ENCODE assay signal across 5 worm cellular contexts in genomic region chrIII:5294867-5295266, ce11.
TF ChIP-seq lines count a peak whose summit lies in the region.

No protein-coding gene starts in this region.

TF ChIP-seq in whole organism, L1 larva, 84 proteins besides CTCF, POLR2A, EP300 and RAD21 (continues in another document):
- TF ChIP-seq swsn-7 (tag; optimal IDR thresholded peaks at IDR 0.05; lab: Kevin White, UChicago) (peak; percentile 65), tlp-1 (tag; optimal IDR thresholded peaks at IDR 0.05; lab: Kevin White, UChicago) (no peak), xbp-1 (tag; optimal IDR thresholded peaks at IDR 0.05; lab: Kevin White, UChicago) (peak; percentile 57), hpl-2 (GFP tag; optimal IDR thresholded peaks at IDR 0.05; lab: Kevin White, UChicago) (no peak), unc-86 (tag; optimal IDR thresholded peaks at IDR 0.05; lab: Kevin White, UChicago) (peak; percentile 16), C16A3.4 (tag; optimal IDR thresholded peaks at IDR 0.05; lab: Kevin White, UChicago) (peak; percentile 40), nhr-19 (GFP tag; conservative IDR thresholded peaks at IDR 0.05; lab: Robert Waterston, UW) (peak; percentile 81), unc-30 (tag; optimal IDR thresholded peaks at IDR 0.05; lab: Kevin White, UChicago) (no peak), rnt-1 (tag; optimal IDR thresholded peaks at IDR 0.05; lab: Kevin White, UChicago) (peak; percentile 81), lin-15B (tag; optimal IDR thresholded peaks at IDR 0.05; lab: Kevin White, UChicago) (no peak), Y116A8C.19 (tag; optimal IDR thresholded peaks at IDR 0.05; lab: Kevin White, UChicago; ENCODE audit: borderline replicate concordance) (no peak), nhr-76 (tag; optimal IDR thresholded peaks at IDR 0.05; lab: Kevin White, UChicago) (peak; percentile 12), sptf-1 (tag; optimal IDR thresholded peaks at IDR 0.05; lab: Kevin White, UChicago) (no peak), nhr-71 (tag; optimal IDR thresholded peaks at IDR 0.05; lab: Kevin White, UChicago) (peak; percentile 83), nhr-20 (tag; optimal IDR thresholded peaks at IDR 0.05; lab: Kevin White, UChicago) (no peak), vab-15 (tag; optimal IDR thresholded peaks at IDR 0.05; lab: Kevin White, UChicago) (peak; percentile 27), lin-39 (tag; optimal IDR thresholded peaks at IDR 0.05; lab: Kevin White, UChicago) (peak; percentile 43), fkh-4 (tag; optimal IDR thresholded peaks at IDR 0.05; lab: Kevin White, UChicago; ENCODE audit: borderline replicate concordance) (no peak)

TF ChIP-seq in whole organism, L3 larva, 47 proteins besides CTCF, POLR2A, EP300 and RAD21:
- no peak for TF ChIP-seq nhr-28 (tag; optimal IDR thresholded peaks at IDR 0.05; lab: Kevin White, UChicago)
- TF ChIP-seq egl-5 (tag; optimal IDR thresholded peaks at IDR 0.05; lab: Kevin White, UChicago) = peak; percentile 6
- peak; percentile 40 for TF ChIP-seq tbx-2 (tag; optimal IDR thresholded peaks at IDR 0.05; lab: Kevin White, UChicago)
- peak; percentile 61 for TF ChIP-seq lsy-12 (tag; optimal IDR thresholded peaks at IDR 0.05; lab: Kevin White, UChicago)
- peak; percentile 47 for TF ChIP-seq pha-4 (tag; optimal IDR thresholded peaks at IDR 0.05; lab: Kevin White, UChicago)
- TF ChIP-seq eor-1 (tag; optimal IDR thresholded peaks at IDR 0.05; lab: Kevin White, UChicago) = no peak
- TF ChIP-seq ama-1 (optimal IDR thresholded peaks at IDR 0.05; lab: Kevin White, UChicago) = peak; percentile 25
- TF ChIP-seq ceh-82 (tag; optimal IDR thresholded peaks at IDR 0.05; lab: Kevin White, UChicago) = no peak
- TF ChIP-seq lin-15B (tag; optimal IDR thresholded peaks at IDR 0.05; lab: Kevin White, UChicago) = peak; percentile 26
- peak; percentile 53 for TF ChIP-seq nfya-1 (tag; optimal IDR thresholded peaks at IDR 0.05; lab: Kevin White, UChicago; ENCODE audit: insufficient read depth)
- TF ChIP-seq pqm-1 (tag; optimal IDR thresholded peaks at IDR 0.05; lab: Kevin White, UChicago) = peak; percentile 9
- peak; percentile 36 for TF ChIP-seq elt-2 (tag; optimal IDR thresholded peaks at IDR 0.05; lab: Kevin White, UChicago)
- peak; percentile 46 for TF ChIP-seq lin-39 (tag; optimal IDR thresholded peaks at IDR 0.05; lab: Kevin White, UChicago)
- peak; percentile 14 for TF ChIP-seq nhr-43 (tag; optimal IDR thresholded peaks at IDR 0.05; lab: Kevin White, UChicago; ENCODE audit: poor library complexity, severe bottlenecking)
- TF ChIP-seq hmg-11 (tag; optimal IDR thresholded peaks at IDR 0.05; lab: Kevin White, UChicago) = peak; percentile 33

TF ChIP-seq in whole organism, early embryonic, 17 proteins besides CTCF, POLR2A, EP300 and RAD21:
- TF ChIP-seq flt-1 (GFP tag; IDR thresholded peaks at IDR 0.05; lab: Robert Waterston, UW) (peak; percentile 95), scrt-1 (GFP tag; IDR thresholded peaks at IDR 0.05; lab: Robert Waterston, UW) (peak; percentile 94), sea-1 (GFP tag; conservative IDR thresholded peaks at IDR 0.05; lab: Robert Waterston, UW) (peak; percentile 94), F13C5.2 (tag; optimal IDR thresholded peaks at IDR 0.05; lab: Kevin White, UChicago) (peak; percentile 79), hnd-1 (tag; optimal IDR thresholded peaks at IDR 0.05; lab: Kevin White, UChicago) (peak; percentile 78), ama-1 (optimal IDR thresholded peaks at IDR 0.05; lab: Kevin White, UChicago) (no peak), ceh-13 (GFP tag; optimal IDR thresholded peaks at IDR 0.05; lab: Kevin White, UChicago) (peak; percentile 61), ets-7 (tag; optimal IDR thresholded peaks at IDR 0.05; lab: Kevin White, UChicago) (peak; percentile 75), tbx-37 (GFP tag; conservative IDR thresholded peaks at IDR 0.05; lab: Robert Waterston, UW) (peak; percentile 93), tra-4 (tag; optimal IDR thresholded peaks at IDR 0.05; lab: Kevin White, UChicago) (peak; percentile 80), pes-1 (GFP tag; IDR thresholded peaks at IDR 0.05; lab: Robert Waterston, UW) (peak; percentile 95), B0310.2 (tag; optimal IDR thresholded peaks at IDR 0.05; lab: Kevin White, UChicago) (peak; percentile 90), hmg-4 (GFP tag; optimal IDR thresholded peaks at IDR 0.05; lab: Kevin White, UChicago) (peak; percentile 97), ceh-36 (tag; optimal IDR thresholded peaks at IDR 0.05; lab: Kevin White, UChicago) (peak; percentile 90), hmbx-1 (tag; optimal IDR thresholded peaks at IDR 0.05; lab: Kevin White, UChicago) (peak; percentile 47), tbx-11 (GFP tag; IDR thresholded peaks at IDR 0.05; lab: Robert Waterston, UW) (peak; percentile 93), aly-1 (tag; optimal IDR thresholded peaks at IDR 0.05; lab: Kevin White, UChicago) (peak; percentile 92)

TF ChIP-seq in whole organism, midembryonic, 9 proteins besides CTCF, POLR2A, EP300 and RAD21:
- peak; percentile 95 for TF ChIP-seq tab-1 (GFP tag; IDR thresholded peaks at IDR 0.05; lab: Robert Waterston, UW)
- peak; percentile 96 for TF ChIP-seq flt-1 (GFP tag; IDR thresholded peaks at IDR 0.05; lab: Robert Waterston, UW)
- peak; percentile 71 for TF ChIP-seq med-1 (GFP tag; optimal IDR thresholded peaks at IDR 0.05; lab: Kevin White, UChicago; ENCODE audit: insufficient read depth)
- TF ChIP-seq ztf-23 (GFP tag; IDR thresholded peaks at IDR 0.05; lab: Robert Waterston, UW) = peak; percentile 95
- TF ChIP-seq ref-1 (GFP tag; conservative IDR thresholded peaks at IDR 0.05; lab: Robert Waterston, UW) = peak; percentile 88
- TF ChIP-seq ztf-29 (GFP tag; IDR thresholded peaks at IDR 0.05; lab: Robert Waterston, UW) = peak; percentile 95
- TF ChIP-seq cog-1 (tag; optimal IDR thresholded peaks at IDR 0.05; lab: Kevin White, UChicago) = peak; percentile 78
- peak; percentile 92 for TF ChIP-seq klf-2 (GFP tag; conservative IDR thresholded peaks at IDR 0.05; lab: Robert Waterston, UW)
- TF ChIP-seq T22C8.4 (GFP tag; IDR thresholded peaks at IDR 0.05; lab: Robert Waterston, UW) = peak; percentile 94

TF ChIP-seq in whole organism, young adult, 124 proteins besides CTCF, POLR2A, EP300 and RAD21 (continues in another document):
- TF ChIP-seq attf-6 (GFP tag; IDR thresholded peaks at IDR 0.05; lab: Robert Waterston, UW) = no peak
- TF ChIP-seq nhr-90 (tag; optimal IDR thresholded peaks at IDR 0.05; lab: Kevin White, UChicago) = no peak
- TF ChIP-seq ets-4 (GFP tag; optimal IDR thresholded peaks at IDR 0.05; lab: Kevin White, UChicago) = peak; percentile 62
- peak; percentile 58 for TF ChIP-seq snpc-3.4 (tag; optimal IDR thresholded peaks at IDR 0.05; lab: Kevin White, UChicago)
- no peak for TF ChIP-seq nhr-27 (tag; optimal IDR thresholded peaks at IDR 0.05; lab: Kevin White, UChicago)
- no peak for TF ChIP-seq F22D6.2 (tag; optimal IDR thresholded peaks at IDR 0.05; lab: Kevin White, UChicago)
- peak; percentile 82 for TF ChIP-seq rec-8 (tag; optimal IDR thresholded peaks at IDR 0.05; lab: Kevin White, UChicago)
- TF ChIP-seq ztf-18 (tag; optimal IDR thresholded peaks at IDR 0.05; lab: Kevin White, UChicago) = peak; percentile 76
- 0 out of 2 replicates have a peak, but pooled peaks have one; percentile 29 for TF ChIP-seq egrh-3 (GFP tag; IDR thresholded peaks at IDR 0.05; lab: Robert Waterston, UW)
- TF ChIP-seq ccch-3 (GFP tag; optimal IDR thresholded peaks at IDR 0.05; lab: Kevin White, UChicago) = no peak
- peak; percentile 66 for TF ChIP-seq ceh-100 (GFP tag; IDR thresholded peaks at IDR 0.05; lab: Robert Waterston, UW)
- TF ChIP-seq die-1 (tag; optimal IDR thresholded peaks at IDR 0.05; lab: Kevin White, UChicago) = peak; percentile 93
- TF ChIP-seq hmg-20 (GFP tag; IDR thresholded peaks at IDR 0.05; lab: Robert Waterston, UW) = peak; percentile 74
- no peak for TF ChIP-seq nfya-1 (tag; optimal IDR thresholded peaks at IDR 0.05; lab: Kevin White, UChicago; ENCODE audit: borderline replicate concordance, insufficient read depth)
- TF ChIP-seq rcor-1 (GFP tag; IDR thresholded peaks at IDR 0.05; lab: Robert Waterston, UW) = peak; percentile 53
- no peak for TF ChIP-seq lsy-27 (tag; optimal IDR thresholded peaks at IDR 0.05; lab: Kevin White, UChicago; ENCODE audit: borderline replicate concordance, insufficient read depth)
- peak; percentile 81 for TF ChIP-seq mxl-1 (tag; optimal IDR thresholded peaks at IDR 0.05; lab: Kevin White, UChicago)
- peak; percentile 40 for TF ChIP-seq lsl-1 (GFP tag; optimal IDR thresholded peaks at IDR 0.05; lab: Kevin White, UChicago)
- peak; percentile 75 for TF ChIP-seq pbrm-1 (GFP tag; IDR thresholded peaks at IDR 0.05; lab: Robert Waterston, UW)
- TF ChIP-seq F52B5.7 (tag; optimal IDR thresholded peaks at IDR 0.05; lab: Kevin White, UChicago) = peak; percentile 82
- TF ChIP-seq zfh-2 (GFP tag; conservative IDR thresholded peaks at IDR 0.05; lab: Robert Waterston, UW) = no peak
- no peak for TF ChIP-seq tlf-1 (GFP tag; optimal IDR thresholded peaks at IDR 0.05; lab: Kevin White, UChicago)
- no peak for TF ChIP-seq lin-54 (GFP tag; optimal IDR thresholded peaks at IDR 0.05; lab: Kevin White, UChicago)
- TF ChIP-seq snpc-4 (GFP tag; optimal IDR thresholded peaks at IDR 0.05; lab: Kevin White, UChicago) = peak; percentile 64
- TF ChIP-seq snpc-4 (tag; optimal IDR thresholded peaks at IDR 0.05; lab: Kevin White, UChicago) = peak in 2 of 4 experiments; percentile 55 to 57
- TF ChIP-seq mel-28 (tag; optimal IDR thresholded peaks at IDR 0.05; lab: Kevin White, UChicago; ENCODE audit: borderline replicate concordance) = no peak
- no peak for TF ChIP-seq ekl-4 (GFP tag; IDR thresholded peaks at IDR 0.05; lab: Robert Waterston, UW)
- peak; percentile 43; the same call in 1 of the 2 replicates for TF ChIP-seq let-526 (GFP tag; IDR thresholded peaks at IDR 0.05; lab: Robert Waterston, UW)
- TF ChIP-seq bed-2 (GFP tag; IDR thresholded peaks at IDR 0.05; lab: Robert Waterston, UW) = no peak
- peak; percentile 94 for TF ChIP-seq lin-26 (GFP tag; IDR thresholded peaks at IDR 0.05; lab: Robert Waterston, UW)
- TF ChIP-seq attf-5 (GFP tag; optimal IDR thresholded peaks at IDR 0.05; lab: Kevin White, UChicago) = peak; percentile 65
- peak; percentile 71 for TF ChIP-seq K12H6.12 (tag; optimal IDR thresholded peaks at IDR 0.05; lab: Kevin White, UChicago)
- TF ChIP-seq F57A8.1 (GFP tag; optimal IDR thresholded peaks at IDR 0.05; lab: Kevin White, UChicago) = peak; percentile 39
- TF ChIP-seq B0336.3 (GFP tag; IDR thresholded peaks at IDR 0.05; lab: Robert Waterston, UW) = no peak
- TF ChIP-seq F37B4.10 (GFP tag; IDR thresholded peaks at IDR 0.05; lab: Robert Waterston, UW) = no peak
- TF ChIP-seq B0019.2 (GFP tag; conservative IDR thresholded peaks at IDR 0.05; lab: Robert Waterston, UW) = no peak
- TF ChIP-seq ama-1 (optimal IDR thresholded peaks at IDR 0.05; lab: Kevin White, UChicago) = no peak
- peak; percentile 44 to 86 for TF ChIP-seq ama-1 (GFP tag; optimal IDR thresholded peaks at IDR 0.05; lab: Kevin White, UChicago)
- TF ChIP-seq egl-44 (GFP tag; IDR thresholded peaks at IDR 0.05; lab: Robert Waterston, UW) = peak; percentile 70

Comparison
In these comparisons a context has a peak if more than half of its experiments do, and no peak if none do; other contexts are left out.
1. Of the 8 proteins assayed by ChIP-seq in both whole organism, young adult and whole organism, L1 larva: peak only in whole organism, young adult: ama-1, snpc-4 and unc-130; only in whole organism, L1 larva: efl-1 and nhr-90; in both: dpl-1; in neither: 1; mixed calls (peak in some experiments, not most) for 1.